Worm (Caenorhabditis elegans) whole organism, L2 larva: ENCODE measurements around the gene arrd-3.

Experiments
- C34F6.9 ChIP-seq: fragments of 150-350 bp; optimal IDR thresholded peaks from 2 replicates; lab custom pipeline; 2014; ENCODE audit warnings: missing biosample characterization, missing genetic modification characterization
- R02D3.7 ChIP-seq: fragments of 150-350 bp; optimal IDR thresholded peaks from 2 replicates; lab custom pipeline; 2014; ENCODE audit warnings: missing biosample characterization, missing genetic modification characterization
- ZK546.5 ChIP-seq: sonication (generic microtip); optimal IDR thresholded peaks from 2 replicates; lab custom pipeline; 2017; ENCODE audit warnings: missing biosample characterization, missing genetic modification characterization
- dmd-4 ChIP-seq: sonication (generic microtip); optimal IDR thresholded peaks from 2 replicates; lab custom pipeline; 2017; ENCODE audit warnings: missing biosample characterization, missing genetic modification characterization
- elt-1 ChIP-seq: fragments of 150-350 bp; optimal IDR thresholded peaks from 2 replicates; lab custom pipeline; 2014; ENCODE audit warnings: missing biosample characterization, missing genetic modification characterization
- elt-3 ChIP-seq: sonication (generic microtip); optimal IDR thresholded peaks from 2 replicates; lab custom pipeline; 2017; ENCODE audit warnings: missing biosample characterization, missing genetic modification characterization
- lin-11 ChIP-seq: fragments of 150-350 bp; sonication (generic microtip); optimal IDR thresholded peaks from 2 replicates; lab custom pipeline; 2014; ENCODE audit warnings: missing biosample characterization, missing genetic modification characterization, inconsistent platforms, mixed read lengths
- lin-39 ChIP-seq: fragments of 150-350 bp; optimal IDR thresholded peaks from 2 replicates; lab custom pipeline; 2014; ENCODE audit warnings: missing biosample characterization, missing genetic modification reagents, missing genetic modification characterization
- mdl-1 ChIP-seq, 2 experiments: fragments of 150-350 bp in 1 of 2; sonication (generic microtip) in 1 of 2; optimal IDR thresholded peaks; 2 replicates each; lab custom pipeline; 2017; ENCODE audit warnings: missing biosample characterization in 2 of 2, missing genetic modification characterization in 2 of 2
- nhr-237 ChIP-seq: fragments of 150-350 bp; optimal IDR thresholded peaks from 2 replicates; lab custom pipeline; 2014; ENCODE audit warnings: missing biosample characterization, missing genetic modification characterization
- nhr-25 ChIP-seq: fragments of 150-350 bp; sonication (generic microtip); optimal IDR thresholded peaks from 3 replicates; lab custom pipeline; 2014; ENCODE audit warnings: missing biosample characterization, missing genetic modification characterization
- snpc-4 ChIP-seq: fragments of 150-350 bp; optimal IDR thresholded peaks from 2 replicates; lab custom pipeline; 2014; ENCODE audit warnings: missing biosample characterization, missing genetic modification characterization
- unc-62 ChIP-seq: fragments of 150-350 bp; optimal IDR thresholded peaks from 2 replicates; lab custom pipeline; 2014; ENCODE audit warnings: missing biosample characterization, missing genetic modification reagents, missing genetic modification characterization
- ztf-11 ChIP-seq: sonication (generic microtip); optimal IDR thresholded peaks from 2 replicates; lab custom pipeline; 2017; ENCODE audit warnings: missing biosample characterization, missing genetic modification characterization

- TF ChIP-seq nhr-25 (tag; lab: Kevin White, UChicago) (no peak), mdl-1 (tag; optimal IDR thresholded peaks at IDR 0.05; lab: Kevin White, UChicago) (no peak), ZK546.5 (no peak), C34F6.9 (no peak), ztf-11 (tag; lab: Kevin White, UChicago) (no peak), snpc-4 (tag; lab: Kevin White, UChicago) (no peak), nhr-237 (tag; lab: Kevin White, UChicago) (no peak), unc-62 (GFP tag; lab: Kevin White, UChicago) (no peak), elt-1 (no peak), elt-3 (tag; lab: Kevin White, UChicago) (no peak), lin-11 (no peak), lin-39 (tag; lab: Kevin White, UChicago) (no peak), R02D3.7 (tag; lab: Kevin White, UChicago) (no peak), dmd-4 (tag; lab: Kevin White, UChicago) (no peak)
These were observed 4.9 kb upstream of the arrd-3 start, which contains the start of gene arrd-2 for ce11 chrII:9407469-9407868.
